In genomic region chrX:10377663-10378062, ce11 we compare ENCODE assay signal across 5 worm cellular contexts.
TF ChIP-seq lines count a peak whose summit lies in the region.

No protein-coding gene starts in this region.

TF ChIP-seq in whole organism, L1 larva, 84 proteins besides CTCF, POLR2A, EP300 and RAD21 (continues in another document):
- TF ChIP-seq tlp-1 (tag; optimal IDR thresholded peaks at IDR 0.05; lab: Kevin White, UChicago) = no peak
- TF ChIP-seq irx-1 (tag; optimal IDR thresholded peaks at IDR 0.05; lab: Kevin White, UChicago) = peak; percentile 90
- TF ChIP-seq Y116A8C.19 (tag; optimal IDR thresholded peaks at IDR 0.05; lab: Kevin White, UChicago; ENCODE audit: borderline replicate concordance) = no peak
- peak; percentile 99 for TF ChIP-seq lin-14 (GFP tag; optimal IDR thresholded peaks at IDR 0.05; lab: Kevin White, UChicago)
- peak; percentile 78 to 79 for TF ChIP-seq efl-1 (optimal IDR thresholded peaks at IDR 0.05; lab: Kevin White, UChicago)
- peak; percentile 59 to 97 for TF ChIP-seq efl-1 (GFP tag; optimal IDR thresholded peaks at IDR 0.05 in 1 of 2; lab: Kevin White, UChicago)
- peak; percentile 92 for TF ChIP-seq lsy-2 (tag; optimal IDR thresholded peaks at IDR 0.05; lab: Kevin White, UChicago)
- TF ChIP-seq pag-3 (tag; optimal IDR thresholded peaks at IDR 0.05; lab: Kevin White, UChicago; ENCODE audit: borderline replicate concordance, insufficient read depth) = peak; percentile 49
- TF ChIP-seq elt-2 (tag; optimal IDR thresholded peaks at IDR 0.05; lab: Kevin White, UChicago) = peak; percentile 73
- peak; percentile 93 for TF ChIP-seq xbp-1 (tag; optimal IDR thresholded peaks at IDR 0.05; lab: Kevin White, UChicago)
- TF ChIP-seq nhr-12 (tag; optimal IDR thresholded peaks at IDR 0.05; lab: Kevin White, UChicago) = no peak
- no peak for TF ChIP-seq ets-5 (GFP tag; IDR thresholded peaks at IDR 0.05; lab: Robert Waterston, UW)
- TF ChIP-seq fkh-10 (GFP tag; optimal IDR thresholded peaks at IDR 0.05; lab: Kevin White, UChicago) = peak; percentile 68
- peak; percentile 59 to 97 for TF ChIP-seq mdl-1 (tag; optimal IDR thresholded peaks at IDR 0.05; lab: Kevin White, UChicago)
- TF ChIP-seq C34B4.2 (tag; optimal IDR thresholded peaks at IDR 0.05; lab: Kevin White, UChicago) = no peak
- TF ChIP-seq lin-39 (tag; optimal IDR thresholded peaks at IDR 0.05; lab: Kevin White, UChicago) = peak; percentile 77
- TF ChIP-seq fkh-4 (tag; optimal IDR thresholded peaks at IDR 0.05; lab: Kevin White, UChicago; ENCODE audit: borderline replicate concordance) = no peak

TF ChIP-seq in whole organism, L3 larva, 47 proteins besides CTCF, POLR2A, EP300 and RAD21 (continues in another document):
- peak; percentile 32 for TF ChIP-seq R02D3.7 (tag; optimal IDR thresholded peaks at IDR 0.05; lab: Kevin White, UChicago)
- TF ChIP-seq nhr-11 (tag; optimal IDR thresholded peaks at IDR 0.05; lab: Kevin White, UChicago) = no peak
- peak; percentile 89 for TF ChIP-seq pha-4 (tag; optimal IDR thresholded peaks at IDR 0.05; lab: Kevin White, UChicago)
- no peak for TF ChIP-seq nhr-28 (tag; optimal IDR thresholded peaks at IDR 0.05; lab: Kevin White, UChicago)
- TF ChIP-seq nhr-76 (tag; optimal IDR thresholded peaks at IDR 0.05; lab: Kevin White, UChicago) = no peak
- TF ChIP-seq egl-27 (tag; optimal IDR thresholded peaks at IDR 0.05; lab: Kevin White, UChicago) = peak; percentile 46
- TF ChIP-seq egl-5 (tag; optimal IDR thresholded peaks at IDR 0.05; lab: Kevin White, UChicago) = peak; percentile 88
- no peak for TF ChIP-seq ztf-11 (tag; optimal IDR thresholded peaks at IDR 0.05; lab: Kevin White, UChicago)
- TF ChIP-seq tbx-2 (tag; optimal IDR thresholded peaks at IDR 0.05; lab: Kevin White, UChicago) = peak; percentile 72
- TF ChIP-seq ceh-9 (tag; optimal IDR thresholded peaks at IDR 0.05; lab: Kevin White, UChicago) = no peak
- TF ChIP-seq eor-1 (tag; optimal IDR thresholded peaks at IDR 0.05; lab: Kevin White, UChicago) = no peak
- peak; percentile 62 for TF ChIP-seq pqm-1 (tag; optimal IDR thresholded peaks at IDR 0.05; lab: Kevin White, UChicago)
- TF ChIP-seq jun-1 (tag; optimal IDR thresholded peaks at IDR 0.05; lab: Kevin White, UChicago) = peak; percentile 86
- TF ChIP-seq ama-1 (optimal IDR thresholded peaks at IDR 0.05; lab: Kevin White, UChicago) = peak; percentile 39
- no peak for TF ChIP-seq nhr-12 (tag; optimal IDR thresholded peaks at IDR 0.05; lab: Kevin White, UChicago)
- TF ChIP-seq lsy-12 (tag; optimal IDR thresholded peaks at IDR 0.05; lab: Kevin White, UChicago) = peak; percentile 83
- no peak for TF ChIP-seq unc-39 (tag; optimal IDR thresholded peaks at IDR 0.05; lab: Kevin White, UChicago)
- TF ChIP-seq snpc-4 (tag; optimal IDR thresholded peaks at IDR 0.05; lab: Kevin White, UChicago) = peak; percentile 83
- TF ChIP-seq aly-2 (tag; optimal IDR thresholded peaks at IDR 0.05; lab: Kevin White, UChicago) = no peak
- TF ChIP-seq hmg-11 (tag; optimal IDR thresholded peaks at IDR 0.05; lab: Kevin White, UChicago) = peak; percentile 91

TF ChIP-seq in whole organism, early embryonic, 17 proteins besides CTCF, POLR2A, EP300 and RAD21:
- TF ChIP-seq flt-1 (GFP tag; IDR thresholded peaks at IDR 0.05; lab: Robert Waterston, UW) (0 out of 2 replicates have a peak, but pooled peaks have one; percentile 26), scrt-1 (GFP tag; IDR thresholded peaks at IDR 0.05; lab: Robert Waterston, UW) (no peak), ama-1 (optimal IDR thresholded peaks at IDR 0.05; lab: Kevin White, UChicago) (no peak), aly-1 (tag; optimal IDR thresholded peaks at IDR 0.05; lab: Kevin White, UChicago) (no peak)
TF ChIP-seq in whole organism, early embryonic: peak in this region for 1.

TF ChIP-seq in whole organism, midembryonic, 9 proteins besides CTCF, POLR2A, EP300 and RAD21:
- TF ChIP-seq flt-1 (GFP tag; IDR thresholded peaks at IDR 0.05; lab: Robert Waterston, UW) = no peak
- TF ChIP-seq cog-1 (tag; optimal IDR thresholded peaks at IDR 0.05; lab: Kevin White, UChicago) = peak; percentile 39

TF ChIP-seq in whole organism, young adult, 124 proteins besides CTCF, POLR2A, EP300 and RAD21:
- no peak; the same call in 1 of the 2 replicates for TF ChIP-seq lir-1 (GFP tag; conservative IDR thresholded peaks at IDR 0.05; lab: Robert Waterston, UW)
- peak; percentile 13 for TF ChIP-seq ZK185.1 (tag; optimal IDR thresholded peaks at IDR 0.05; lab: Kevin White, UChicago; ENCODE audit: poor library complexity, severe bottlenecking)
- TF ChIP-seq egl-44 (GFP tag; IDR thresholded peaks at IDR 0.05; lab: Robert Waterston, UW) = no peak
- TF ChIP-seq K11D2.4 (GFP tag; IDR thresholded peaks at IDR 0.05; lab: Robert Waterston, UW) = peak; percentile 42; the same call in 1 of the 2 replicates
- TF ChIP-seq attf-5 (GFP tag; optimal IDR thresholded peaks at IDR 0.05; lab: Kevin White, UChicago) = peak; percentile 57
- no peak for TF ChIP-seq lsl-1 (GFP tag; optimal IDR thresholded peaks at IDR 0.05; lab: Kevin White, UChicago)
- peak; percentile 65 for TF ChIP-seq ztf-26 (tag; optimal IDR thresholded peaks at IDR 0.05; lab: Kevin White, UChicago)
- no peak for TF ChIP-seq akir-1 (GFP tag; optimal IDR thresholded peaks at IDR 0.05; lab: Kevin White, UChicago)
- peak; percentile 83 for TF ChIP-seq K12H6.12 (tag; optimal IDR thresholded peaks at IDR 0.05; lab: Kevin White, UChicago)
- TF ChIP-seq nhr-80 (tag; optimal IDR thresholded peaks at IDR 0.05; lab: Kevin White, UChicago) = peak; percentile 65
- peak; percentile 17 for TF ChIP-seq tlf-1 (GFP tag; optimal IDR thresholded peaks at IDR 0.05; lab: Kevin White, UChicago)
- TF ChIP-seq ceh-40 (GFP tag; IDR thresholded peaks at IDR 0.05; lab: Robert Waterston, UW) = no peak
- no peak for TF ChIP-seq lag-1 (GFP tag; IDR thresholded peaks at IDR 0.05; lab: Robert Waterston, UW)
- TF ChIP-seq lin-40 (tag; optimal IDR thresholded peaks at IDR 0.05; lab: Kevin White, UChicago) = peak; percentile 92
- peak; percentile 33 for TF ChIP-seq F22D6.2 (tag; optimal IDR thresholded peaks at IDR 0.05; lab: Kevin White, UChicago)
- TF ChIP-seq ceh-100 (GFP tag; IDR thresholded peaks at IDR 0.05; lab: Robert Waterston, UW) = no peak
- TF ChIP-seq snpc-1.1 (tag; optimal IDR thresholded peaks at IDR 0.05; lab: Kevin White, UChicago; ENCODE audit: insufficient read depth) = no peak
- TF ChIP-seq hmg-1.2 (GFP tag; IDR thresholded peaks at IDR 0.05; lab: Robert Waterston, UW) = peak; percentile 95
- TF ChIP-seq cebp-1 (GFP tag; IDR thresholded peaks at IDR 0.05; lab: Robert Waterston, UW) = no peak
- peak; percentile 82 for TF ChIP-seq cebp-1 (tag; optimal IDR thresholded peaks at IDR 0.05; lab: Kevin White, UChicago)
- peak; percentile 41 for TF ChIP-seq chd-7 (tag; optimal IDR thresholded peaks at IDR 0.05; lab: Kevin White, UChicago)
- no peak for TF ChIP-seq snpc-3.4 (tag; optimal IDR thresholded peaks at IDR 0.05; lab: Kevin White, UChicago)
- peak; percentile 45; the same call in 1 of the 2 replicates for TF ChIP-seq rcor-1 (GFP tag; IDR thresholded peaks at IDR 0.05; lab: Robert Waterston, UW)
- peak; percentile 54; the same call in 1 of the 2 replicates for TF ChIP-seq B0336.3 (GFP tag; IDR thresholded peaks at IDR 0.05; lab: Robert Waterston, UW)
- TF ChIP-seq gei-17 (GFP tag; optimal IDR thresholded peaks at IDR 0.05; lab: Kevin White, UChicago) = peak; percentile 31
- TF ChIP-seq tbp1 (GFP tag; optimal IDR thresholded peaks at IDR 0.05; lab: Kevin White, UChicago) = no peak
- TF ChIP-seq bed-2 (GFP tag; IDR thresholded peaks at IDR 0.05; lab: Robert Waterston, UW) = no peak
- TF ChIP-seq madf-10 (tag; optimal IDR thresholded peaks at IDR 0.05; lab: Kevin White, UChicago) = peak; percentile 49
- TF ChIP-seq somi-1 (GFP tag; optimal IDR thresholded peaks at IDR 0.05; lab: Kevin White, UChicago) = peak; percentile 33
- TF ChIP-seq mcd-1 (GFP tag; IDR thresholded peaks at IDR 0.05; lab: Robert Waterston, UW) = peak; percentile 73
- TF ChIP-seq F23B12.7 (tag; optimal IDR thresholded peaks at IDR 0.05; lab: Kevin White, UChicago; ENCODE audit: insufficient read depth) = peak; percentile 26
- TF ChIP-seq nhr-179 (tag; optimal IDR thresholded peaks at IDR 0.05; lab: Kevin White, UChicago) = no peak
- no peak for TF ChIP-seq sptf-2 (GFP tag; optimal IDR thresholded peaks at IDR 0.05; lab: Kevin White, UChicago)
- TF ChIP-seq C06A6.2 (GFP tag; conservative IDR thresholded peaks at IDR 0.05; lab: Robert Waterston, UW) = peak; percentile 70
- TF ChIP-seq ztf-18 (tag; optimal IDR thresholded peaks at IDR 0.05; lab: Kevin White, UChicago) = peak; percentile 93
- TF ChIP-seq let-607 (tag; optimal IDR thresholded peaks at IDR 0.05; lab: Kevin White, UChicago) = peak; percentile 44 to 70
- 0 out of 2 replicates have a peak, but pooled peaks have one; percentile 45 for TF ChIP-seq let-526 (GFP tag; IDR thresholded peaks at IDR 0.05; lab: Robert Waterston, UW)
- peak; percentile 11 for TF ChIP-seq atf-7 (tag; optimal IDR thresholded peaks at IDR 0.05; lab: Kevin White, UChicago)
- TF ChIP-seq zfh-2 (GFP tag; conservative IDR thresholded peaks at IDR 0.05; lab: Robert Waterston, UW) = peak; percentile 85
- TF ChIP-seq pbrm-1 (GFP tag; IDR thresholded peaks at IDR 0.05; lab: Robert Waterston, UW) = peak; percentile 59; the same call in 1 of the 2 replicates
- no peak for TF ChIP-seq lin-26 (GFP tag; IDR thresholded peaks at IDR 0.05; lab: Robert Waterston, UW)

Comparison
In these comparisons a context has a peak if more than half of its experiments do, and no peak if none do; other contexts are left out.
1. Of the 8 proteins assayed by ChIP-seq in both whole organism, young adult and whole organism, L1 larva: peak only in whole organism, young adult: none; only in whole organism, L1 larva: ama-1, dpl-1, efl-1, lin-35, nhr-90, snpc-4 and 1 more; in both: none; in neither: 1.